Fruit fly (Drosophila melanogaster) whole organism, embryonic: ENCODE data around the gene CG11178.
A peak's percentile ranks its signal among the peaks of the same experiment; 100 is the strongest.

Experiments
- Blimp-1 ChIP-seq: fragments of 200-800 bp; sonication (Bioruptor generic); optimal IDR thresholded peaks from 3 replicates; lab custom pipeline; 2018; ENCODE audit warnings: missing biosample characterization, missing genetic modification characterization, mild to moderate bottlenecking, moderate library complexity, missing genetic modification reagents
- Bteb2 ChIP-seq: fragments of 200-800 bp; sonication (Bioruptor generic); optimal IDR thresholded peaks from 2 replicates; lab custom pipeline; 2016; ENCODE audit warnings: missing biosample characterization, missing genetic modification characterization
- CG10274 ChIP-seq: fragments of 200-800 bp; sonication (Bioruptor generic); optimal IDR thresholded peaks from 3 replicates; lab custom pipeline; 2017; ENCODE audit warnings: missing biosample characterization, mild to moderate bottlenecking, missing genetic modification characterization
- CG10543 ChIP-seq: fragments of 200-800 bp; sonication (Bioruptor generic); optimal IDR thresholded peaks from 3 replicates; lab custom pipeline; 2017; ENCODE audit warnings: missing biosample characterization, mild to moderate bottlenecking, missing genetic modification characterization, moderate library complexity
- CG11085 ChIP-seq: fragments of 200-800 bp; sonication (Bioruptor generic); IDR thresholded peaks from 2 replicates; pipeline ENCODE4 v1.3.6; 2022; ENCODE audit warnings: missing biosample characterization, missing genetic modification characterization
- CG14014 ChIP-seq: fragments of 200-800 bp; sonication (Bioruptor generic); IDR thresholded peaks from 2 replicates; pipeline ENCODE4 v1.3.6; 2022; ENCODE audit warnings: missing biosample characterization, missing genetic modification characterization
- CG14860 ChIP-seq: fragments of 200-800 bp; sonication (Bioruptor generic); IDR thresholded peaks from 3 replicates; pipeline ENCODE4 v1.3.6; 2022; ENCODE audit warnings: missing biosample characterization, missing genetic modification characterization; ENCODE audit not compliant: partially characterized antibody
- CG15696 ChIP-seq: fragments of 200-800 bp; sonication (Bioruptor generic); optimal IDR thresholded peaks from 2 replicates; lab custom pipeline; 2019; ENCODE audit warnings: missing biosample characterization, mild to moderate bottlenecking, missing genetic modification characterization, moderate library complexity
- CG16815 ChIP-seq: fragments of 200-800 bp; sonication (Bioruptor generic); optimal IDR thresholded peaks from 3 replicates; lab custom pipeline; 2017; ENCODE audit warnings: missing biosample characterization, mild to moderate bottlenecking, missing genetic modification characterization
- CG17328 ChIP-seq: fragments of 200-800 bp; sonication (Bioruptor generic); IDR thresholded peaks from 2 replicates; pipeline ENCODE4 v1.3.6; 2022; ENCODE audit warnings: missing biosample characterization, missing genetic modification characterization
- CG18619 ChIP-seq: fragments of 200-800 bp; sonication (Bioruptor generic); optimal IDR thresholded peaks from 3 replicates; lab custom pipeline; 2017; ENCODE audit warnings: missing biosample characterization, mild to moderate bottlenecking, missing genetic modification characterization
- CG30403 ChIP-seq: fragments of 200-800 bp; sonication (Bioruptor generic); optimal IDR thresholded peaks from 3 replicates; lab custom pipeline; 2016; ENCODE audit warnings: missing biosample characterization, missing genetic modification characterization
- CG3065 ChIP-seq: fragments of 200-800 bp; sonication (Bioruptor generic); optimal IDR thresholded peaks from 2 replicates; lab custom pipeline; 2016; ENCODE audit warnings: missing biosample characterization, missing genetic modification characterization
- CG31441 ChIP-seq: fragments of 200-800 bp; sonication (Bioruptor generic); IDR thresholded peaks from 2 replicates; pipeline ENCODE4 v1.3.6; 2022; ENCODE audit warnings: missing biosample characterization, missing genetic modification characterization
- CG3163 ChIP-seq: fragments of 200-800 bp; sonication (Bioruptor generic); optimal IDR thresholded peaks from 3 replicates; lab custom pipeline; 2016; ENCODE audit warnings: missing biosample characterization, missing genetic modification characterization
- CG32772 ChIP-seq: fragments of 200-800 bp; sonication (Bioruptor generic); IDR thresholded peaks from 2 replicates; pipeline ENCODE4 v1.3.6; 2022; ENCODE audit warnings: missing biosample characterization, missing genetic modification characterization
- CG33557 ChIP-seq: fragments of 200-800 bp; sonication (Bioruptor generic); optimal IDR thresholded peaks from 2 replicates; lab custom pipeline; 2019; ENCODE audit warnings: missing biosample characterization, mild to moderate bottlenecking, missing genetic modification characterization, moderate library complexity
- CG4328 ChIP-seq: fragments of 200-800 bp; sonication (Bioruptor generic); optimal IDR thresholded peaks from 3 replicates; lab custom pipeline; 2017; ENCODE audit warnings: missing biosample characterization, missing genetic modification reagents, missing genetic modification characterization
- CG4707 ChIP-seq: fragments of 200-800 bp; sonication (Bioruptor generic); optimal IDR thresholded peaks from 2 replicates; lab custom pipeline; 2018; ENCODE audit warnings: missing biosample characterization, mild to moderate bottlenecking, missing genetic modification characterization, moderate library complexity
- CG5180 ChIP-seq: fragments of 200-800 bp; sonication (Bioruptor generic); optimal IDR thresholded peaks from 3 replicates; lab custom pipeline; 2017; ENCODE audit warnings: missing biosample characterization, missing genetic modification characterization, mild to moderate bottlenecking, moderate library complexity, missing genetic modification reagents
- Camta ChIP-seq: fragments of 200-800 bp; sonication (Bioruptor generic); optimal IDR thresholded peaks from 2 replicates; lab custom pipeline; 2016; ENCODE audit warnings: missing biosample characterization, missing genetic modification characterization
- Deaf1 ChIP-seq: fragments of 200-800 bp; optimal IDR thresholded peaks from 3 replicates; lab custom pipeline; 2019; ENCODE audit warnings: missing biosample characterization, mild to moderate bottlenecking, missing genetic modification characterization, moderate library complexity
- E2f1 ChIP-seq: fragments of 200-800 bp; sonication (Bioruptor generic); IDR thresholded peaks from 2 replicates; pipeline ENCODE4 v1.3.6; 2022; ENCODE audit warnings: missing biosample characterization, missing genetic modification characterization
- Elba2 ChIP-seq: fragments of 200-800 bp; sonication (Bioruptor generic); optimal IDR thresholded peaks from 3 replicates; lab custom pipeline; 2016; ENCODE audit warnings: missing biosample characterization, missing genetic modification characterization
- Gsc ChIP-seq: fragments of 200-800 bp; sonication (Bioruptor generic); IDR thresholded peaks from 2 replicates; pipeline ENCODE4 v1.3.6; 2022; ENCODE audit warnings: missing biosample characterization, missing genetic modification characterization
- Gug ChIP-seq: fragments of 200-800 bp; sonication (Bioruptor generic); IDR thresholded peaks from 4 replicates; pipeline ENCODE4 v1.3.6; 2022; ENCODE audit warnings: missing biosample characterization, missing genetic modification characterization
- Hmr ChIP-seq: fragments of 200-800 bp; sonication (Bioruptor generic); optimal IDR thresholded peaks from 3 replicates; lab custom pipeline; 2017; ENCODE audit warnings: mild to moderate bottlenecking, missing biosample characterization, missing genetic modification reagents, missing genetic modification characterization
- Jarid2 ChIP-seq: fragments of 200-800 bp; sonication (Bioruptor generic); optimal IDR thresholded peaks from 3 replicates; lab custom pipeline; 2017; ENCODE audit warnings: mild to moderate bottlenecking, missing biosample characterization, missing genetic modification reagents, missing genetic modification characterization
- Kr ChIP-seq: fragments of 200-800 bp; sonication (Bioruptor generic); optimal IDR thresholded peaks from 2 replicates; lab custom pipeline; 2017; ENCODE audit warnings: missing biosample characterization, mild to moderate bottlenecking, missing genetic modification characterization
- MESR4 ChIP-seq: fragments of 200-800 bp; sonication (Bioruptor generic); optimal IDR thresholded peaks from 2 replicates; lab custom pipeline; 2018; ENCODE audit warnings: missing biosample characterization, mild to moderate bottlenecking, missing genetic modification characterization, moderate library complexity
- Max ChIP-seq: fragments of 200-800 bp; sonication (Bioruptor generic); optimal IDR thresholded peaks from 2 replicates; lab custom pipeline; 2016; ENCODE audit warnings: missing biosample characterization, mild to moderate bottlenecking, missing genetic modification characterization
- Ravus ChIP-seq: fragments of 200-800 bp; sonication (Bioruptor generic); IDR thresholded peaks from 2 replicates; pipeline ENCODE4 v1.3.6; 2022; ENCODE audit warnings: missing biosample characterization, missing genetic modification characterization
- Ssrp ChIP-seq: fragments of 200-800 bp; sonication (Bioruptor generic); optimal IDR thresholded peaks from 2 replicates; lab custom pipeline; 2018; ENCODE audit warnings: missing biosample characterization, mild to moderate bottlenecking, missing genetic modification characterization, moderate library complexity
- Stat92E ChIP-seq, 3 experiments: fragments of >200 bp in 2 of 3; fragments of 200-800 bp in 1 of 3; sonication (Bioruptor generic) in 1 of 3; optimal IDR thresholded peaks; 2 replicates each; lab custom pipeline; 2017 to 2019; ENCODE audit warnings: missing biosample characterization in 3 of 3, missing genetic modification characterization in 3 of 3, mild to moderate bottlenecking in 1 of 3, moderate library complexity in 1 of 3
- Vsx1 ChIP-seq: fragments of 200-800 bp; sonication (Bioruptor generic); optimal IDR thresholded peaks from 2 replicates; lab custom pipeline; 2017; ENCODE audit warnings: missing biosample characterization, mild to moderate bottlenecking, missing genetic modification characterization, missing genetic modification reagents
- al ChIP-seq: fragments of 200-800 bp; sonication (Bioruptor generic); IDR thresholded peaks from 2 replicates; pipeline ENCODE4 v1.3.6; 2022; ENCODE audit warnings: missing biosample characterization, missing genetic modification characterization
- ato ChIP-seq: fragments of 200-800 bp; sonication (Bioruptor generic); IDR thresholded peaks from 2 replicates; pipeline ENCODE4 v1.3.6; 2022; ENCODE audit warnings: missing biosample characterization, missing genetic modification characterization; ENCODE audit not compliant: partially characterized antibody
- bowl ChIP-seq: fragments of 200-800 bp; sonication (Bioruptor generic); IDR thresholded peaks from 2 replicates; pipeline ENCODE4 v1.3.6; 2022; ENCODE audit warnings: missing biosample characterization, missing genetic modification characterization
- crol ChIP-seq: fragments of 200-800 bp; sonication (Bioruptor generic); IDR thresholded peaks from 2 replicates; pipeline ENCODE4 v1.3.6; 2022; ENCODE audit warnings: missing biosample characterization, missing genetic modification characterization
- da ChIP-seq: fragments of 200-800 bp; sonication (Bioruptor generic); optimal IDR thresholded peaks from 2 replicates; lab custom pipeline; 2016; ENCODE audit warnings: missing biosample characterization, missing genetic modification characterization
- disco-r ChIP-seq: fragments of 200-800 bp; sonication (Bioruptor generic); optimal IDR thresholded peaks from 2 replicates; lab custom pipeline; 2016; ENCODE audit warnings: missing biosample characterization, missing genetic modification characterization
- fd3F ChIP-seq: fragments of 200-800 bp; sonication (Bioruptor generic); optimal IDR thresholded peaks from 2 replicates; lab custom pipeline; 2018; ENCODE audit warnings: missing biosample characterization, mild to moderate bottlenecking, missing genetic modification characterization, moderate library complexity
- gfzf ChIP-seq: fragments of 200-800 bp; sonication (Bioruptor generic); optimal IDR thresholded peaks from 2 replicates; lab custom pipeline; 2016; ENCODE audit warnings: missing biosample characterization, mild to moderate bottlenecking, missing genetic modification characterization, moderate library complexity
- gt ChIP-seq: fragments of 200-800 bp; sonication (Bioruptor generic); IDR thresholded peaks from 2 replicates; pipeline ENCODE4 v1.3.6; 2022; ENCODE audit warnings: missing biosample characterization, missing genetic modification characterization
- lmd ChIP-seq: fragments of 200-800 bp; sonication (Bioruptor generic); IDR thresholded peaks from 2 replicates; pipeline ENCODE4 v1.3.6; 2022; ENCODE audit warnings: missing biosample characterization, missing genetic modification characterization
- onecut ChIP-seq: fragments of 200-800 bp; sonication (Bioruptor generic); IDR thresholded peaks from 2 replicates; pipeline ENCODE4 v1.3.6; 2022; ENCODE audit warnings: missing biosample characterization, missing genetic modification characterization
- row ChIP-seq: fragments of 200-800 bp; sonication (Bioruptor generic); IDR thresholded peaks from 3 replicates; pipeline ENCODE4 v1.3.6; 2022; ENCODE audit warnings: missing biosample characterization, missing genetic modification characterization
- shn ChIP-seq: fragments of 200-800 bp; sonication (Bioruptor generic); optimal IDR thresholded peaks from 3 replicates; lab custom pipeline; 2016; ENCODE audit warnings: missing biosample characterization, missing genetic modification characterization
- sqz ChIP-seq: fragments of 200-800 bp; sonication (Bioruptor generic); optimal IDR thresholded peaks from 3 replicates; lab custom pipeline; 2018; ENCODE audit warnings: missing biosample characterization, mild to moderate bottlenecking, missing genetic modification characterization
- tx ChIP-seq: fragments of 200-800 bp; sonication (Bioruptor generic); optimal IDR thresholded peaks from 2 replicates; lab custom pipeline; 2016; ENCODE audit warnings: missing biosample characterization, missing genetic modification characterization

CG11178 gene

dm6 chrX:13644696-13645393 lies 39.4 kb downstream of the CG11178 start (continued):
- peak; percentile 49 for TF ChIP-seq Vsx1 (GFP tag; lab: Kevin White, UChicago)
- no peak for TF ChIP-seq CG5180
- TF ChIP-seq CG31441 (GFP tag; lab: Robert Waterston, UW): peak; percentile 47
- no peak for TF ChIP-seq CG10543 (GFP tag; lab: Kevin White, UChicago)
- TF ChIP-seq Max (GFP tag; lab: Kevin White, UChicago): no peak
- TF ChIP-seq E2f1 (GFP tag; lab: Robert Waterston, UW): no peak
- TF ChIP-seq CG18619 (GFP tag; lab: Kevin White, UChicago): no peak
- no peak for TF ChIP-seq CG14014 (GFP tag; lab: Robert Waterston, UW)
- TF ChIP-seq Jarid2 (GFP tag; lab: Kevin White, UChicago): no peak
- TF ChIP-seq crol: no peak
- TF ChIP-seq CG14860 (GFP tag; lab: Robert Waterston, UW): no peak
- TF ChIP-seq Blimp-1 (GFP tag; lab: Kevin White, UChicago): peak; percentile 68
- TF ChIP-seq gt (GFP tag; lab: Robert Waterston, UW): no peak
- no peak for TF ChIP-seq tx (GFP tag; lab: Kevin White, UChicago)
- no peak for TF ChIP-seq Elba2 (GFP tag; lab: Kevin White, UChicago)
- no peak for TF ChIP-seq Ravus (GFP tag; lab: Robert Waterston, UW)
- no peak for TF ChIP-seq Gsc (GFP tag; lab: Robert Waterston, UW)
- TF ChIP-seq CG33557: no peak
- no peak for TF ChIP-seq CG3065 (GFP tag; lab: Kevin White, UChicago)
- no peak for TF ChIP-seq CG30403 (GFP tag; lab: Kevin White, UChicago)
- TF ChIP-seq Stat92E (GFP tag; optimal IDR thresholded peaks at IDR 0.05; lab: Kevin White, UChicago): no peak
- TF ChIP-seq gfzf (GFP tag; lab: Kevin White, UChicago): no peak
- no peak for TF ChIP-seq bowl (GFP tag; lab: Robert Waterston, UW)
- TF ChIP-seq shn (GFP tag; lab: Kevin White, UChicago): no peak
- no peak for TF ChIP-seq MESR4 (GFP tag; lab: Kevin White, UChicago)
- no peak for TF ChIP-seq al (GFP tag; lab: Robert Waterston, UW)
- TF ChIP-seq da: no peak
- no peak for TF ChIP-seq CG17328 (GFP tag; lab: Robert Waterston, UW)
- TF ChIP-seq Camta (GFP tag; lab: Kevin White, UChicago): no peak
- no peak for TF ChIP-seq CG4328
- no peak for TF ChIP-seq Ssrp (tag; lab: Kevin White, UChicago)
- TF ChIP-seq Deaf1 (tag; lab: Kevin White, UChicago): no peak
- TF ChIP-seq lmd: no peak
- no peak for TF ChIP-seq CG32772
- TF ChIP-seq Hmr (GFP tag; lab: Kevin White, UChicago): peak; percentile 40
- no peak for TF ChIP-seq CG16815 (GFP tag; lab: Kevin White, UChicago)
- no peak for TF ChIP-seq Gug (GFP tag; lab: Robert Waterston, UW)
- TF ChIP-seq CG10274: no peak
- no peak for TF ChIP-seq CG3163 (GFP tag; lab: Kevin White, UChicago)
- TF ChIP-seq onecut (GFP tag; lab: Robert Waterston, UW): no peak
- peak; percentile 31 for TF ChIP-seq sqz
- TF ChIP-seq Kr: no peak
- TF ChIP-seq CG11085 (GFP tag; lab: Robert Waterston, UW): no peak
- no peak for TF ChIP-seq CG15696 (tag; lab: Kevin White, UChicago)
- no peak for TF ChIP-seq row
- no peak for TF ChIP-seq ato
- TF ChIP-seq Bteb2: no peak
- TF ChIP-seq CG4707 (GFP tag; lab: Kevin White, UChicago): peak; percentile 54
- TF ChIP-seq disco-r: no peak
- peak; percentile 72 for TF ChIP-seq fd3F (GFP tag; lab: Kevin White, UChicago)
